Worm (Caenorhabditis elegans): Measurements from ENCODE around the gene K11G9.5.

The K11G9.5 gene

ce11 chrV:6697552-6697951 lies 9.3 kb upstream of the K11G9.5 start, which contains the start of gene W02F12.2:
Gene W02F12.2, minus strand, starts transcription at chrV:6697652.
- TF ChIP-seq nhr-12 (tag; optimal IDR thresholded peaks at IDR 0.05), result no peak
- TF ChIP-seq nhr-76 (tag; optimal IDR thresholded peaks at IDR 0.05), result no peak
- no peak for TF ChIP-seq tlp-1 (tag; optimal IDR thresholded peaks at IDR 0.05)
- TF ChIP-seq zip-4 (GFP tag; optimal IDR thresholded peaks at IDR 0.05), result no peak
- TF ChIP-seq blmp-1 (tag; optimal IDR thresholded peaks at IDR 0.05), result peak; percentile 18

- TF ChIP-seq lin-39 (tag; optimal IDR thresholded peaks at IDR 0.05) (no peak), blmp-1 (tag; optimal IDR thresholded peaks at IDR 0.05) (peak; percentile 8)
Observed at ce11 chrV:6694668-6695067, 6.4 kb upstream of the K11G9.5 start, which contains the start of gene W02F12.8. Gene W02F12.8, minus strand, starts transcription at chrV:6694768.

- TF ChIP-seq nhr-90 (tag; optimal IDR thresholded peaks at IDR 0.05; ENCODE audit: poor library complexity) (no peak), ama-1 (optimal IDR thresholded peaks at IDR 0.05) (no peak), efl-1 (optimal IDR thresholded peaks at IDR 0.05) (no peak), efl-1 (GFP tag; optimal IDR thresholded peaks at IDR 0.05 in 1 of 2) (peak in 1 of 2 experiments; percentile 39), elt-2 (tag; optimal IDR thresholded peaks at IDR 0.05) (peak; percentile 53), ceh-90 (tag; optimal IDR thresholded peaks at IDR 0.05) (no peak), nhr-84 (tag; optimal IDR thresholded peaks at IDR 0.05) (no peak), egl-13 (tag; optimal IDR thresholded peaks at IDR 0.05) (no peak), mab-9 (GFP tag; IDR thresholded peaks at IDR 0.05) (no peak), nhr-47 (tag; optimal IDR thresholded peaks at IDR 0.05) (no peak), unc-30 (tag; optimal IDR thresholded peaks at IDR 0.05) (no peak), nhr-19 (GFP tag; conservative IDR thresholded peaks at IDR 0.05) (no peak), fkh-10 (GFP tag; optimal IDR thresholded peaks at IDR 0.05) (no peak), blmp-1 (tag; optimal IDR thresholded peaks at IDR 0.05) (no peak), rnt-1 (tag; optimal IDR thresholded peaks at IDR 0.05) (no peak), hlh-17 (GFP tag; optimal IDR thresholded peaks at IDR 0.05; ENCODE audit: borderline replicate concordance) (no peak), sptf-1 (tag; optimal IDR thresholded peaks at IDR 0.05) (no peak), grh-1 (GFP tag; IDR thresholded peaks at IDR 0.05) (no peak)
Observed at ce11 chrV:6691813-6692351, 3.6 kb upstream of the K11G9.5 start, which contains the start of gene mtl-1. Gene mtl-1, minus strand, starts transcription at chrV:6691863.

ce11 chrV:6690075-6690474 lies 1.8 kb upstream of the K11G9.5 start:
- TF ChIP-seq nhr-20 (tag; optimal IDR thresholded peaks at IDR 0.05) (no peak), irx-1 (tag; optimal IDR thresholded peaks at IDR 0.05) (no peak), blmp-1 (tag; optimal IDR thresholded peaks at IDR 0.05) (peak; percentile 22), lsy-2 (tag; optimal IDR thresholded peaks at IDR 0.05) (no peak), elt-3 (tag; optimal IDR thresholded peaks at IDR 0.05) (peak in 1 of 6 experiments; percentile 7), aly-2 (tag; optimal IDR thresholded peaks at IDR 0.05) (no peak), ceh-88 (GFP tag; IDR thresholded peaks at IDR 0.05) (no peak), lin-13 (GFP tag; optimal IDR thresholded peaks at IDR 0.05) (no peak), nhr-76 (tag; optimal IDR thresholded peaks at IDR 0.05) (no peak), vab-15 (tag; optimal IDR thresholded peaks at IDR 0.05) (no peak), pqm-1 (tag; optimal IDR thresholded peaks at IDR 0.05) (no peak), ceh-8 (GFP tag; optimal IDR thresholded peaks at IDR 0.05) (no peak), nhr-12 (tag; optimal IDR thresholded peaks at IDR 0.05) (no peak)

- TF ChIP-seq elt-3 (tag; optimal IDR thresholded peaks at IDR 0.05) (no peak), zag-1 (tag; optimal IDR thresholded peaks at IDR 0.05) (no peak), fkh-10 (GFP tag; optimal IDR thresholded peaks at IDR 0.05) (no peak), lsy-2 (tag; optimal IDR thresholded peaks at IDR 0.05) (no peak), lin-14 (GFP tag; optimal IDR thresholded peaks at IDR 0.05) (no peak), snpc-4 (tag; optimal IDR thresholded peaks at IDR 0.05) (no peak), dpl-1 (GFP tag; optimal IDR thresholded peaks at IDR 0.05) (no peak), unc-62 (GFP tag; optimal IDR thresholded peaks at IDR 0.05) (no peak)
Observed at ce11 chrV:6685963-6686362, 2.3 kb downstream of the K11G9.5 start.
